Worm (Caenorhabditis elegans) whole organism, L2 larva: ENCODE results near the gene fbxa-26.

Experiments
- C34F6.9 ChIP-seq: fragments of 150-350 bp; optimal IDR thresholded peaks from 2 replicates; lab custom pipeline; 2014; ENCODE audit warnings: missing biosample characterization, missing genetic modification characterization
- R02D3.7 ChIP-seq: fragments of 150-350 bp; optimal IDR thresholded peaks from 2 replicates; lab custom pipeline; 2014; ENCODE audit warnings: missing biosample characterization, missing genetic modification characterization
- Y55F3AM.14 ChIP-seq: fragments of 200-800 bp; sonication (Bioruptor generic); optimal IDR thresholded peaks from 2 replicates; lab custom pipeline; 2018; ENCODE audit warnings: mild to moderate bottlenecking, missing genetic modification characterization, missing compliant biosample characterization
- ZK546.5 ChIP-seq: sonication (generic microtip); optimal IDR thresholded peaks from 2 replicates; lab custom pipeline; 2017; ENCODE audit warnings: missing biosample characterization, missing genetic modification characterization
- aly-2 ChIP-seq: fragments of 150-350 bp; optimal IDR thresholded peaks from 2 replicates; lab custom pipeline; 2014; ENCODE audit warnings: missing biosample characterization, missing genetic modification characterization
- ama-1 ChIP-seq: fragments of 150-350 bp; optimal IDR thresholded peaks from 2 replicates; lab custom pipeline; 2018; ENCODE audit warnings: inconsistent platforms
- blmp-1 ChIP-seq: sonication (generic microtip); optimal IDR thresholded peaks from 2 replicates; lab custom pipeline; 2017; ENCODE audit warnings: missing genetic modification characterization, mild to moderate bottlenecking, missing compliant biosample characterization, antibody characterized with exemption, moderate library complexity; ENCODE audit not compliant: insufficient read depth
- crh-2 ChIP-seq: sonication (generic microtip); optimal IDR thresholded peaks from 2 replicates; lab custom pipeline; 2017; ENCODE audit warnings: missing biosample characterization, missing genetic modification characterization
- dmd-4 ChIP-seq: sonication (generic microtip); optimal IDR thresholded peaks from 2 replicates; lab custom pipeline; 2017; ENCODE audit warnings: missing biosample characterization, missing genetic modification characterization
- egl-27 ChIP-seq: sonication (generic microtip); optimal IDR thresholded peaks from 3 replicates; lab custom pipeline; 2017; ENCODE audit warnings: missing biosample characterization, missing genetic modification reagents, missing genetic modification characterization
- fos-1 ChIP-seq: fragments of 150-350 bp; optimal IDR thresholded peaks from 2 replicates; lab custom pipeline; 2014; ENCODE audit warnings: missing biosample characterization, missing genetic modification characterization
- lin-13 ChIP-seq: fragments of 150-350 bp; optimal IDR thresholded peaks from 2 replicates; lab custom pipeline; 2014; ENCODE audit warnings: missing biosample characterization, missing genetic modification reagents, missing genetic modification characterization
- lin-39 ChIP-seq: fragments of 150-350 bp; optimal IDR thresholded peaks from 2 replicates; lab custom pipeline; 2014; ENCODE audit warnings: missing biosample characterization, missing genetic modification reagents, missing genetic modification characterization
- mab-5 ChIP-seq: fragments of 150-350 bp; optimal IDR thresholded peaks from 2 replicates; lab custom pipeline; 2014; ENCODE audit warnings: missing biosample characterization, missing genetic modification characterization
- mdl-1 ChIP-seq, 2 experiments: fragments of 150-350 bp in 1 of 2; sonication (generic microtip) in 1 of 2; optimal IDR thresholded peaks; 2 replicates each; lab custom pipeline; 2017; ENCODE audit warnings: missing biosample characterization in 2 of 2, missing genetic modification characterization in 2 of 2
- nhr-11 ChIP-seq: fragments of 150-350 bp; optimal IDR thresholded peaks from 2 replicates; lab custom pipeline; 2014; ENCODE audit warnings: missing biosample characterization, missing genetic modification characterization
- nhr-129 ChIP-seq: fragments of 150-350 bp; optimal IDR thresholded peaks from 2 replicates; lab custom pipeline; 2014; ENCODE audit warnings: missing biosample characterization, missing genetic modification characterization
- nhr-23 ChIP-seq: fragments of 150-350 bp; optimal IDR thresholded peaks from 2 replicates; lab custom pipeline; 2014; ENCODE audit warnings: missing biosample characterization, missing genetic modification reagents, missing genetic modification characterization
- nhr-25 ChIP-seq: fragments of 150-350 bp; sonication (generic microtip); optimal IDR thresholded peaks from 3 replicates; lab custom pipeline; 2014; ENCODE audit warnings: missing biosample characterization, missing genetic modification characterization
- nhr-77 ChIP-seq: fragments of 150-350 bp; optimal IDR thresholded peaks from 2 replicates; lab custom pipeline; 2014; ENCODE audit warnings: missing biosample characterization, missing genetic modification characterization
- sem-4 ChIP-seq: fragments of 150-350 bp; optimal IDR thresholded peaks from 2 replicates; lab custom pipeline; 2014; ENCODE audit warnings: missing biosample characterization, missing genetic modification reagents, missing genetic modification characterization
- sma-3 ChIP-seq: sonication (generic microtip); optimal IDR thresholded peaks from 2 replicates; lab custom pipeline; 2016; ENCODE audit warnings: missing genetic modification reagents, missing genetic modification characterization, missing compliant biosample characterization
- sma-9 ChIP-seq, 2 experiments: fragments of 150-350 bp in 1 of 2; sonication (generic microtip) in 1 of 2; optimal IDR thresholded peaks; 2 replicates each; lab custom pipeline; 2014 to 2016; ENCODE audit warnings: missing genetic modification characterization in 2 of 2, mild to moderate bottlenecking in 1 of 2, missing biosample characterization in 1 of 2, missing compliant biosample characterization in 1 of 2, missing genetic modification reagents in 1 of 2, moderate library complexity in 1 of 2
- snpc-4 ChIP-seq: fragments of 150-350 bp; optimal IDR thresholded peaks from 2 replicates; lab custom pipeline; 2014; ENCODE audit warnings: missing biosample characterization, missing genetic modification characterization
- unc-39 ChIP-seq: fragments of 150-350 bp; optimal IDR thresholded peaks from 2 replicates; lab custom pipeline; 2014; ENCODE audit warnings: missing biosample characterization, missing genetic modification characterization
- unc-55 ChIP-seq: fragments of 150-350 bp; sonication (generic microtip); optimal IDR thresholded peaks from 3 replicates; lab custom pipeline; 2014; ENCODE audit warnings: missing biosample characterization, missing genetic modification reagents, missing genetic modification characterization
- unc-62 ChIP-seq: fragments of 150-350 bp; optimal IDR thresholded peaks from 2 replicates; lab custom pipeline; 2014; ENCODE audit warnings: missing biosample characterization, missing genetic modification reagents, missing genetic modification characterization
- zag-1 ChIP-seq: fragments of 150-350 bp; optimal IDR thresholded peaks from 2 replicates; lab custom pipeline; 2014; ENCODE audit warnings: missing biosample characterization, missing genetic modification characterization
- ztf-11 ChIP-seq: sonication (generic microtip); optimal IDR thresholded peaks from 2 replicates; lab custom pipeline; 2017; ENCODE audit warnings: missing biosample characterization, missing genetic modification characterization

The fbxa-26 gene

ce11 chrIII:1323555-1323954 lies 18.8 kb downstream of the fbxa-26 start:
- TF ChIP-seq snpc-4 (tag; lab: Kevin White, UChicago), result no peak
- TF ChIP-seq crh-2 (tag; lab: Kevin White, UChicago), result peak; percentile 1
- TF ChIP-seq sma-9 (GFP tag; optimal IDR thresholded peaks at IDR 0.05; lab: Kevin White, UChicago), result peak; percentile 42
- TF ChIP-seq sma-9 (tag; optimal IDR thresholded peaks at IDR 0.05; lab: Kevin White, UChicago), result no peak
- no peak for TF ChIP-seq nhr-23
- TF ChIP-seq fos-1 (tag; lab: Kevin White, UChicago), result peak; percentile 89
- no peak for TF ChIP-seq dmd-4 (tag; lab: Kevin White, UChicago)

ce11 chrIII:1321561-1321960 lies 20.8 kb downstream of the fbxa-26 start, which contains the start of gene fbxa-15:
Gene fbxa-15, minus strand, starts transcription at chrIII:1321661.
- TF ChIP-seq R02D3.7, result no peak
- peak; percentile 23 for TF ChIP-seq fos-1 (tag; lab: Kevin White, UChicago)

- TF ChIP-seq fos-1 (tag; lab: Kevin White, UChicago), result peak; percentile 78
- no peak for TF ChIP-seq ama-1 (lab: Kevin White, UChicago)
- TF ChIP-seq mdl-1 (tag; optimal IDR thresholded peaks at IDR 0.05; lab: Kevin White, UChicago), result no peak
- no peak for TF ChIP-seq lin-39 (tag; lab: Kevin White, UChicago)
- TF ChIP-seq nhr-11 (tag; lab: Kevin White, UChicago), result no peak
- no peak for TF ChIP-seq unc-62 (GFP tag; lab: Kevin White, UChicago)
- TF ChIP-seq, all 48 proteins: peak for 1
Observed at ce11 chrIII:1315038-1315437, 27.3 kb downstream of the fbxa-26 start, which contains the start of the genes fbxa-80 and fbxa-19. Gene fbxa-80, minus strand, starts transcription at chrIII:1315210. Gene fbxa-19, plus strand, starts transcription at chrIII:1315401.

- no peak for TF ChIP-seq egl-27 (tag; lab: Kevin White, UChicago)
- no peak for TF ChIP-seq R02D3.7
- TF ChIP-seq snpc-4 (tag; lab: Kevin White, UChicago), result no peak
- no peak for TF ChIP-seq zag-1 (tag; lab: Kevin White, UChicago)
Observed at ce11 chrIII:1314283-1314682, 28.0 kb downstream of the fbxa-26 start.

ce11 chrIII:1311367-1311766 lies 31.0 kb downstream of the fbxa-26 start:
- no peak for TF ChIP-seq unc-39 (tag; lab: Kevin White, UChicago)
- no peak for TF ChIP-seq zag-1 (tag; lab: Kevin White, UChicago)
- no peak for TF ChIP-seq sma-3 (GFP tag; lab: Kevin White, UChicago)
- no peak for TF ChIP-seq aly-2 (tag; lab: Kevin White, UChicago)
- TF ChIP-seq Y55F3AM.14 (GFP tag; lab: Kevin White, UChicago), result no peak
- TF ChIP-seq ZK546.5 (tag; lab: Kevin White, UChicago), result no peak
- no peak for TF ChIP-seq egl-27 (tag; lab: Kevin White, UChicago)
- TF ChIP-seq unc-55, result no peak
- TF ChIP-seq C34F6.9 (tag; lab: Kevin White, UChicago), result no peak
- no peak for TF ChIP-seq lin-39 (tag; lab: Kevin White, UChicago)
- TF ChIP-seq nhr-25 (tag; lab: Kevin White, UChicago), result no peak

ce11 chrIII:1308887-1309286 lies 33.4 kb downstream of the fbxa-26 start, which contains the start of gene Y82E9BL.12:
Gene Y82E9BL.12, plus strand, starts transcription at chrIII:1309187.
- TF ChIP-seq nhr-77, result no peak
- no peak for TF ChIP-seq sem-4
- TF ChIP-seq ama-1 (lab: Kevin White, UChicago), result no peak
- no peak for TF ChIP-seq ztf-11 (tag; lab: Kevin White, UChicago)
- TF ChIP-seq R02D3.7, result no peak
- no peak for TF ChIP-seq blmp-1 (tag; lab: Kevin White, UChicago)

- TF ChIP-seq sma-9 (GFP tag; optimal IDR thresholded peaks at IDR 0.05; lab: Kevin White, UChicago) (peak; percentile 13), sma-9 (tag; optimal IDR thresholded peaks at IDR 0.05; lab: Kevin White, UChicago) (no peak), sem-4 (no peak), mab-5 (tag; lab: Kevin White, UChicago) (no peak), lin-13 (no peak), unc-55 (peak; percentile 13), nhr-129 (tag; lab: Kevin White, UChicago) (peak; percentile 80), nhr-77 (no peak), fos-1 (tag; lab: Kevin White, UChicago) (peak; percentile 66), sma-3 (GFP tag; lab: Kevin White, UChicago) (no peak)
Observed at ce11 chrIII:1308209-1308608, 34.1 kb downstream of the fbxa-26 start, which contains the start of gene fbxa-79. Gene fbxa-79, minus strand, starts transcription at chrIII:1308294.
